Fruit fly (Drosophila melanogaster) S2 (cell line): ENCODE results near the gene Aasdh.

Source experiments
- CG8478 ChIP-seq: fragments of >200 bp; optimal IDR thresholded peaks from 2 replicates; lab custom pipeline; 2018
- CTCF ChIP-seq, 2 experiments: fragments of >200 bp; optimal IDR thresholded peaks; 2 replicates each; lab custom pipeline; 2018

- TF ChIP-seq CG8478 (lab: Kevin White, UChicago) (no peak), CTCF (optimal IDR thresholded peaks at IDR 0.05; lab: Kevin White, UChicago) (no peak)
These were observed 26.3 kb downstream of the Aasdh start for dm6 chr2L:8423047-8423446.
